Fruit fly (Drosophila melanogaster) whole organism, embryonic: ENCODE data around the gene CG44088.

ENCODE experiments used
- Asciz ChIP-seq: fragments of 200-800 bp; sonication (Bioruptor generic); optimal IDR thresholded peaks from 2 replicates; lab custom pipeline; 2017; ENCODE audit warnings: missing biosample characterization, mild to moderate bottlenecking, missing genetic modification characterization, missing genetic modification reagents
- BEAF-32 ChIP-seq: fragments of 200-800 bp; sonication (Bioruptor generic); optimal IDR thresholded peaks from 3 replicates; lab custom pipeline; 2017; ENCODE audit warnings: missing biosample characterization, missing genetic modification characterization, mild to moderate bottlenecking, moderate library complexity, missing genetic modification reagents
- CG10654 ChIP-seq: fragments of 200-800 bp; sonication (Bioruptor generic); optimal IDR thresholded peaks from 2 replicates; lab custom pipeline; 2016; ENCODE audit warnings: missing biosample characterization, missing genetic modification characterization
- CG11456 ChIP-seq: fragments of 200-800 bp; sonication (Bioruptor generic); IDR thresholded peaks from 3 replicates; pipeline ENCODE4 v1.3.6; 2022; ENCODE audit warnings: missing biosample characterization, missing genetic modification characterization
- CG11504 ChIP-seq: fragments of 200-800 bp; sonication (Bioruptor generic); optimal IDR thresholded peaks from 3 replicates; lab custom pipeline; 2019; ENCODE audit warnings: missing biosample characterization, mild to moderate bottlenecking, missing genetic modification characterization, moderate library complexity
- CG12155 ChIP-seq: fragments of 200-800 bp; sonication (Bioruptor generic); optimal IDR thresholded peaks from 3 replicates; lab custom pipeline; 2016; ENCODE audit warnings: missing biosample characterization, missing genetic modification characterization
- CG14710 ChIP-seq: fragments of 200-800 bp; sonication (Bioruptor generic); optimal IDR thresholded peaks from 3 replicates; lab custom pipeline; 2019; ENCODE audit warnings: missing biosample characterization, mild to moderate bottlenecking, missing genetic modification characterization, moderate library complexity
- CG1603 ChIP-seq: fragments of 200-800 bp; sonication (Bioruptor generic); optimal IDR thresholded peaks from 2 replicates; lab custom pipeline; 2019; ENCODE audit warnings: missing biosample characterization, mild to moderate bottlenecking, missing genetic modification characterization, moderate library complexity
- CG16779 ChIP-seq: fragments of 200-800 bp; sonication (Bioruptor generic); IDR thresholded peaks from 2 replicates; pipeline ENCODE4 v1.3.6; 2022; ENCODE audit warnings: missing biosample characterization, missing genetic modification characterization
- CG17385 ChIP-seq: fragments of 200-800 bp; sonication (Bioruptor generic); optimal IDR thresholded peaks from 3 replicates; lab custom pipeline; 2018; ENCODE audit warnings: missing biosample characterization, mild to moderate bottlenecking, missing genetic modification characterization
- CG17912 ChIP-seq: fragments of 200-800 bp; sonication (Bioruptor generic); optimal IDR thresholded peaks from 2 replicates; lab custom pipeline; 2018; ENCODE audit warnings: missing biosample characterization, mild to moderate bottlenecking, missing genetic modification characterization
- CG1792 ChIP-seq: fragments of 200-800 bp; sonication (Bioruptor generic); optimal IDR thresholded peaks from 2 replicates; lab custom pipeline; 2016; ENCODE audit warnings: missing biosample characterization, missing genetic modification characterization
- CG18011 ChIP-seq: fragments of 200-800 bp; sonication (Bioruptor generic); optimal IDR thresholded peaks from 2 replicates; lab custom pipeline; 2017; ENCODE audit warnings: missing biosample characterization, missing genetic modification characterization, mild to moderate bottlenecking, moderate library complexity, missing genotype
- CG2678 ChIP-seq: fragments of 200-800 bp; sonication (Bioruptor generic); optimal IDR thresholded peaks from 3 replicates; lab custom pipeline; 2019; ENCODE audit warnings: missing biosample characterization, mild to moderate bottlenecking, missing genetic modification characterization, moderate library complexity
- CG2875 ChIP-seq: fragments of 200-800 bp; sonication (Bioruptor generic); optimal IDR thresholded peaks from 2 replicates; lab custom pipeline; 2017; ENCODE audit warnings: missing biosample characterization, mild to moderate bottlenecking, missing genetic modification characterization, missing genetic modification reagents
- CG32532 ChIP-seq: fragments of 200-800 bp; sonication (Bioruptor generic); IDR thresholded peaks from 2 replicates; pipeline ENCODE4 v1.3.6; 2022; ENCODE audit warnings: missing biosample characterization, missing genetic modification characterization
- CG33213 ChIP-seq: fragments of 200-800 bp; sonication (Bioruptor generic); optimal IDR thresholded peaks from 3 replicates; lab custom pipeline; 2016; ENCODE audit warnings: missing biosample characterization, missing genetic modification characterization
- CG33557 ChIP-seq: fragments of 200-800 bp; sonication (Bioruptor generic); optimal IDR thresholded peaks from 2 replicates; lab custom pipeline; 2019; ENCODE audit warnings: missing biosample characterization, mild to moderate bottlenecking, missing genetic modification characterization, moderate library complexity
- CG6175 ChIP-seq: fragments of 200-800 bp; sonication (Bioruptor generic); IDR thresholded peaks from 3 replicates; pipeline ENCODE4 v1.3.6; 2022; ENCODE audit warnings: missing biosample characterization, missing genetic modification characterization
- CG6683 ChIP-seq: fragments of 200-800 bp; sonication (Bioruptor generic); optimal IDR thresholded peaks from 2 replicates; lab custom pipeline; 2017; ENCODE audit warnings: missing biosample characterization, mild to moderate bottlenecking, missing genetic modification characterization, missing genetic modification reagents
- CG7556 ChIP-seq: fragments of 200-800 bp; sonication (Bioruptor generic); optimal IDR thresholded peaks from 2 replicates; lab custom pipeline; 2017; ENCODE audit warnings: missing biosample characterization, mild to moderate bottlenecking, missing genetic modification characterization
- CG7745 ChIP-seq: fragments of 200-800 bp; sonication (Bioruptor generic); optimal IDR thresholded peaks from 2 replicates; lab custom pipeline; 2018; ENCODE audit warnings: missing biosample characterization, mild to moderate bottlenecking, missing genetic modification characterization, moderate library complexity
- CG7963 ChIP-seq: fragments of 200-800 bp; sonication (Bioruptor generic); IDR thresholded peaks from 3 replicates; pipeline ENCODE4 v1.3.6; 2022; ENCODE audit warnings: missing biosample characterization, missing genetic modification characterization; ENCODE audit not compliant: partially characterized antibody
- CG8765 ChIP-seq: fragments of 200-800 bp; sonication (Bioruptor generic); IDR thresholded peaks from 2 replicates; pipeline ENCODE4 v1.3.6; 2022; ENCODE audit warnings: missing biosample characterization, missing genetic modification characterization
- Chrac-16 ChIP-seq: fragments of 200-800 bp; sonication (Bioruptor generic); optimal IDR thresholded peaks from 3 replicates; lab custom pipeline; 2016; ENCODE audit warnings: missing biosample characterization, missing genetic modification characterization
- Dad ChIP-seq: fragments of 200-800 bp; sonication (Bioruptor generic); optimal IDR thresholded peaks from 3 replicates; lab custom pipeline; 2016; ENCODE audit warnings: missing biosample characterization, missing genetic modification characterization
- Dbx ChIP-seq: fragments of 200-800 bp; sonication (Bioruptor generic); IDR thresholded peaks from 3 replicates; pipeline ENCODE4 v1.3.6; 2022; ENCODE audit warnings: missing biosample characterization, missing genetic modification characterization
- Deaf1 ChIP-seq: fragments of 200-800 bp; optimal IDR thresholded peaks from 3 replicates; lab custom pipeline; 2019; ENCODE audit warnings: missing biosample characterization, mild to moderate bottlenecking, missing genetic modification characterization, moderate library complexity
- Dfd ChIP-seq, 2 experiments: fragments of >200 bp; optimal IDR thresholded peaks; 2 replicates each; lab custom pipeline; 2017; ENCODE audit warnings: missing biosample characterization in 2 of 2, missing genetic modification characterization in 2 of 2
- Ets65A ChIP-seq: fragments of 200-800 bp; sonication (Bioruptor generic); peaks from one replicate; lab custom pipeline; 2016; ENCODE audit warnings: missing biosample characterization, missing genetic modification characterization
- HLH54F ChIP-seq: fragments of 200-800 bp; sonication (Bioruptor generic); optimal IDR thresholded peaks from 3 replicates; lab custom pipeline; 2016; ENCODE audit warnings: missing biosample characterization, missing genetic modification characterization
- Six4 ChIP-seq: fragments of 200-800 bp; sonication (Bioruptor generic); optimal IDR thresholded peaks from 2 replicates; lab custom pipeline; 2016; ENCODE audit warnings: missing biosample characterization, missing genetic modification characterization
- Stat92E ChIP-seq, 3 experiments: fragments of >200 bp in 2 of 3; fragments of 200-800 bp in 1 of 3; sonication (Bioruptor generic) in 1 of 3; optimal IDR thresholded peaks; 2 replicates each; lab custom pipeline; 2017 to 2019; ENCODE audit warnings: missing biosample characterization in 3 of 3, missing genetic modification characterization in 3 of 3, mild to moderate bottlenecking in 1 of 3, moderate library complexity in 1 of 3
- ase ChIP-seq: fragments of 200-800 bp; sonication (Bioruptor generic); IDR thresholded peaks from 3 replicates; pipeline ENCODE4 v1.3.6; 2022; ENCODE audit warnings: missing biosample characterization, missing genetic modification characterization
- bcd ChIP-seq: fragments of 200-800 bp; sonication (Bioruptor generic); optimal IDR thresholded peaks from 2 replicates; lab custom pipeline; 2017; ENCODE audit warnings: missing biosample characterization, mild to moderate bottlenecking, missing genetic modification characterization
- crc ChIP-seq: fragments of 200-800 bp; sonication (Bioruptor generic); optimal IDR thresholded peaks from 2 replicates; lab custom pipeline; 2016; ENCODE audit warnings: missing biosample characterization, missing genetic modification characterization
- dimm ChIP-seq: fragments of 200-800 bp; sonication (Bioruptor generic); IDR thresholded peaks from 2 replicates; pipeline ENCODE4 v1.3.6; 2022; ENCODE audit warnings: missing biosample characterization, missing genetic modification characterization
- insv ChIP-seq, 2 experiments: fragments of 200-800 bp; sonication (Bioruptor generic); optimal IDR thresholded peaks; 3 replicates each; lab custom pipeline; 2016 to 2018; ENCODE audit warnings: missing biosample characterization in 2 of 2, missing genetic modification characterization in 2 of 2
- kah ChIP-seq: fragments of 200-800 bp; sonication (Bioruptor generic); optimal IDR thresholded peaks from 2 replicates; lab custom pipeline; 2018; ENCODE audit warnings: missing biosample characterization, mild to moderate bottlenecking, missing genetic modification characterization
- lov ChIP-seq, 2 experiments: fragments of 200-800 bp in 1 of 2; fragments of >200 bp in 1 of 2; sonication (Bioruptor generic) in 1 of 2; IDR thresholded peaks in 1 of 2; optimal IDR thresholded peaks in 1 of 2; 2 replicates in 1 of 2; 3 replicates in 1 of 2; pipeline versions ENCODE4 v1.3.6 to Lab custom; 2017 to 2022; ENCODE audit warnings: missing biosample characterization in 1 of 2, missing genetic modification characterization in 1 of 2
- maf-S ChIP-seq: fragments of 200-800 bp; sonication (Bioruptor generic); optimal IDR thresholded peaks from 2 replicates; lab custom pipeline; 2016; ENCODE audit warnings: missing biosample characterization, missing genetic modification characterization
- nerfin-1 ChIP-seq: fragments of 200-800 bp; sonication (Bioruptor generic); optimal IDR thresholded peaks from 3 replicates; lab custom pipeline; 2019; ENCODE audit warnings: missing biosample characterization, mild to moderate bottlenecking, missing genetic modification characterization, moderate library complexity
- onecut ChIP-seq: fragments of 200-800 bp; sonication (Bioruptor generic); IDR thresholded peaks from 2 replicates; pipeline ENCODE4 v1.3.6; 2022; ENCODE audit warnings: missing biosample characterization, missing genetic modification characterization
- pho ChIP-seq: fragments of 200-800 bp; sonication (Bioruptor generic); optimal IDR thresholded peaks from 2 replicates; lab custom pipeline; 2016; ENCODE audit warnings: missing biosample characterization, missing genetic modification characterization
- pita ChIP-seq: fragments of 200-800 bp; sonication (Bioruptor generic); optimal IDR thresholded peaks from 2 replicates; lab custom pipeline; 2017; ENCODE audit warnings: missing biosample characterization, mild to moderate bottlenecking, missing genetic modification characterization
- row ChIP-seq: fragments of 200-800 bp; sonication (Bioruptor generic); IDR thresholded peaks from 3 replicates; pipeline ENCODE4 v1.3.6; 2022; ENCODE audit warnings: missing biosample characterization, missing genetic modification characterization
- sc ChIP-seq, 3 experiments: fragments of >200 bp in 2 of 3; fragments of 200-800 bp in 1 of 3; sonication (Bioruptor generic) in 1 of 3; optimal IDR thresholded peaks; 2 replicates in 2 of 3; 3 replicates in 1 of 3; lab custom pipeline; 2017; ENCODE audit warnings: mild to moderate bottlenecking in 1 of 3, missing biosample characterization in 1 of 3, missing genetic modification characterization in 1 of 3, missing genetic modification reagents in 1 of 3
- toy ChIP-seq: fragments of 200-800 bp; sonication (Bioruptor generic); IDR thresholded peaks from 2 replicates; pipeline ENCODE4 v1.3.6; 2022; ENCODE audit warnings: missing biosample characterization, missing genetic modification characterization
- yki ChIP-seq: fragments of >200 bp; optimal IDR thresholded peaks from 3 replicates; lab custom pipeline; 2018

The CG44088 gene

dm6 chr3R:4813172-4813716 lies 38.4 kb upstream of the CG44088 start (continued):
- TF ChIP-seq CG7963 (GFP tag; lab: Robert Waterston, UW): peak; percentile 51; the same call in 1 of the 3 replicates
- TF ChIP-seq CG16779 (GFP tag; lab: Robert Waterston, UW): 0 out of 2 replicates have a peak, but pooled peaks have one; percentile 5
- TF ChIP-seq CG18011 (GFP tag; lab: Kevin White, UChicago): no peak
- peak; percentile 70 for TF ChIP-seq kah (GFP tag; lab: Kevin White, UChicago)
- TF ChIP-seq crc: no peak
- no peak for TF ChIP-seq lov (optimal IDR thresholded peaks at IDR 0.05; lab: Kevin White, UChicago)
- TF ChIP-seq lov (GFP tag; IDR thresholded peaks at IDR 0.05; lab: Robert Waterston, UW): peak; percentile 69; the same call in 1 of the 3 replicates
- TF ChIP-seq ase (GFP tag; lab: Robert Waterston, UW): 0 out of 3 replicates have a peak, but pooled peaks have one; percentile 29
- TF ChIP-seq Dbx (GFP tag; lab: Robert Waterston, UW): peak; percentile 70; the same call in 2 of the 3 replicates
- TF ChIP-seq CG2875 (GFP tag; lab: Kevin White, UChicago): peak; percentile 80
- peak; percentile 92 for TF ChIP-seq row (GFP tag; lab: Robert Waterston, UW)
- TF ChIP-seq onecut: peak; percentile 74
- peak; percentile 13 for TF ChIP-seq Deaf1 (tag; lab: Kevin White, UChicago)
- no peak for TF ChIP-seq CG8765 (GFP tag; lab: Robert Waterston, UW)
- peak; percentile 12 for TF ChIP-seq HLH54F (GFP tag; lab: Kevin White, UChicago)
- TF ChIP-seq Dad (GFP tag; lab: Kevin White, UChicago): peak; percentile 5
- TF ChIP-seq Asciz (GFP tag; lab: Kevin White, UChicago): peak; percentile 87
- TF ChIP-seq CG14710 (tag; lab: Kevin White, UChicago): peak; percentile 86
- peak; percentile 18 for TF ChIP-seq CG6683 (GFP tag; lab: Kevin White, UChicago)
- peak; percentile 79 for TF ChIP-seq CG1603 (tag; lab: Kevin White, UChicago)
- TF ChIP-seq Dfd (GFP tag; optimal IDR thresholded peaks at IDR 0.05; lab: Kevin White, UChicago): no peak
- no peak for TF ChIP-seq CG6175 (GFP tag; lab: Robert Waterston, UW)
- peak; percentile 90 for TF ChIP-seq CG33557 (GFP tag; lab: Kevin White, UChicago)
- TF ChIP-seq CG11504 (tag; lab: Kevin White, UChicago): no peak
- peak; percentile 84 for TF ChIP-seq nerfin-1 (tag; lab: Kevin White, UChicago)
- peak; percentile 49 for TF ChIP-seq CG7556 (GFP tag; lab: Kevin White, UChicago)
- TF ChIP-seq maf-S (GFP tag; lab: Kevin White, UChicago): peak; percentile 39
- peak; percentile 51 for TF ChIP-seq bcd (GFP tag; lab: Kevin White, UChicago)
- TF ChIP-seq Stat92E (GFP tag; optimal IDR thresholded peaks at IDR 0.05; lab: Kevin White, UChicago): peak in 1 of 3 experiments; percentile 29
- no peak for TF ChIP-seq yki (lab: Kevin White, UChicago)
- TF ChIP-seq dimm (GFP tag; lab: Robert Waterston, UW): no peak
- TF ChIP-seq CG17385: peak; percentile 68
- TF ChIP-seq CG32532 (GFP tag; lab: Robert Waterston, UW): peak; percentile 67
- TF ChIP-seq CG7745: peak; percentile 89
- peak; percentile 79 for TF ChIP-seq BEAF-32 (GFP tag; lab: Kevin White, UChicago)
- peak; percentile 32 for TF ChIP-seq CG12155 (GFP tag; lab: Kevin White, UChicago)
- TF ChIP-seq Chrac-16 (GFP tag; lab: Kevin White, UChicago): peak; percentile 19
- TF ChIP-seq insv (GFP tag; optimal IDR thresholded peaks at IDR 0.05; lab: Kevin White, UChicago): peak in 1 of 2 experiments; percentile 52
- TF ChIP-seq CG11456 (GFP tag; lab: Robert Waterston, UW): peak; percentile 82
- TF ChIP-seq sc (optimal IDR thresholded peaks at IDR 0.05; lab: Kevin White, UChicago): no peak
- TF ChIP-seq sc (GFP tag; optimal IDR thresholded peaks at IDR 0.05; lab: Kevin White, UChicago): peak; percentile 79
- peak; percentile 19 for TF ChIP-seq Six4 (GFP tag; lab: Kevin White, UChicago)
- TF ChIP-seq CG17912 (GFP tag; lab: Kevin White, UChicago): peak; percentile 83
- peak; percentile 64 for TF ChIP-seq Ets65A (GFP tag; lab: Kevin White, UChicago)
- no peak for TF ChIP-seq toy
- peak; percentile 1 for TF ChIP-seq pho (GFP tag; lab: Kevin White, UChicago)
- TF ChIP-seq CG10654 (GFP tag; lab: Kevin White, UChicago): peak; percentile 26
- TF ChIP-seq CG33213 (GFP tag; lab: Kevin White, UChicago): peak; percentile 43
- TF ChIP-seq CG2678 (tag; lab: Kevin White, UChicago): no peak
- TF ChIP-seq pita (GFP tag; lab: Kevin White, UChicago): no peak
- peak; percentile 58 for TF ChIP-seq CG1792 (GFP tag; lab: Kevin White, UChicago)
